Worm (Caenorhabditis elegans) whole organism, mixed stage, embryonic: Measurements from ENCODE around the gene C34D10.1.

Source experiments
- cnd-1 ChIP-seq: fragments of 200-800 bp; sonication (Bioruptor generic); optimal IDR thresholded peaks from 2 replicates; lab custom pipeline; 2018; ENCODE audit warnings: mild to moderate bottlenecking, missing genetic modification characterization, missing compliant biosample characterization
- elt-3 ChIP-seq: fragments of 150-350 bp; optimal IDR thresholded peaks from 2 replicates; lab custom pipeline; 2014; ENCODE audit warnings: missing biosample characterization, missing genetic modification characterization
- hlh-1 ChIP-seq: fragments of 150-350 bp; optimal IDR thresholded peaks from 2 replicates; lab custom pipeline; 2014; ENCODE audit warnings: missing biosample characterization, missing genetic modification reagents, missing genetic modification characterization
- pha-4 ChIP-seq: fragments of 150-350 bp; optimal IDR thresholded peaks from 2 replicates; lab custom pipeline; 2018; ENCODE audit warnings: missing biosample characterization, missing genetic modification reagents, missing genetic modification characterization
- snpc-4 ChIP-seq: fragments of 150-350 bp; optimal IDR thresholded peaks from 2 replicates; lab custom pipeline; 2014; ENCODE audit warnings: missing biosample characterization, missing genetic modification characterization
- unc-120 ChIP-seq: sonication (generic microtip); optimal IDR thresholded peaks from 2 replicates; lab custom pipeline; 2017; ENCODE audit warnings: missing genetic modification characterization, missing compliant biosample characterization; ENCODE audit not compliant: poor library complexity, severe bottlenecking
- unc-62 ChIP-seq: fragments of 150-350 bp; optimal IDR thresholded peaks from 2 replicates; lab custom pipeline; 2014; ENCODE audit warnings: missing biosample characterization, missing genetic modification reagents, missing genetic modification characterization
- ztf-11 ChIP-seq: fragments of 150-350 bp; optimal IDR thresholded peaks from 2 replicates; lab custom pipeline; 2014; ENCODE audit warnings: missing biosample characterization, missing genetic modification characterization

DNA sequence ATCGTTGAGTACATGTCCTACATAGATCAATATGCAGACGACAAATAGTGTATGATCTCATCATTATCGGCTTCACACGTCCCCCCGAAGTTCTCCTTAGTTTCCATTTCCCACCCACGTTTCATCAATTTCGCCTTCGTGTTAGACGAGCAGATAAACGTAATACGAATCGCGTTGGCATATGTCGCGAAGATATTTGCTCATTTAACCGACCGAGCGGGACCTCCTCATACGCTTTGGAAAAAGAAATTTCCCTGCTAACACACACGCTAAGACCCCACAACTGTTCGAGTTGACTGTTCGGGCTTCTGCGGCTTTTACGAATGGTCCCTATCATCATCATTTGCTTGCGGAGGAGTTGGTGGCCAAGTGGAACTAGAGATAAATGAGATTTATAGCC is 25.2 kb downstream of the C34D10.1 start:
- TF ChIP-seq snpc-4 (tag; lab: Kevin White, UChicago), result no peak
- peak; percentile 71 for TF ChIP-seq unc-62 (GFP tag; lab: Kevin White, UChicago)
- TF ChIP-seq hlh-1 (tag; lab: Kevin White, UChicago), result peak; percentile 88
- TF ChIP-seq cnd-1 (tag; lab: Kevin White, UChicago), result no peak
- TF ChIP-seq unc-120 (tag; lab: Kevin White, UChicago), result peak; percentile 87
- TF ChIP-seq ztf-11 (tag; lab: Kevin White, UChicago), result no peak
- no peak for TF ChIP-seq elt-3 (tag; lab: Kevin White, UChicago)
- no peak for TF ChIP-seq pha-4 (tag; lab: Kevin White, UChicago)
